Fruit fly (Drosophila melanogaster) whole organism, embryonic: Measurements from ENCODE around the gene fig.

Source experiments
- B-H2 ChIP-seq: fragments of 200-800 bp; sonication (Bioruptor generic); optimal IDR thresholded peaks from 2 replicates; lab custom pipeline; 2018; ENCODE audit warnings: missing biosample characterization, mild to moderate bottlenecking, missing genetic modification characterization
- Bdp1 ChIP-seq: fragments of 200-800 bp; sonication (Bioruptor generic); optimal IDR thresholded peaks from 3 replicates; lab custom pipeline; 2016; ENCODE audit warnings: missing biosample characterization, missing genetic modification characterization
- CG10267 ChIP-seq: fragments of 200-800 bp; sonication (Bioruptor generic); optimal IDR thresholded peaks from 2 replicates; lab custom pipeline; 2018; ENCODE audit warnings: missing biosample characterization, mild to moderate bottlenecking, missing genetic modification characterization, moderate library complexity
- CG10654 ChIP-seq: fragments of 200-800 bp; sonication (Bioruptor generic); optimal IDR thresholded peaks from 2 replicates; lab custom pipeline; 2016; ENCODE audit warnings: missing biosample characterization, missing genetic modification characterization
- CG15479 ChIP-seq: fragments of 200-800 bp; sonication (Bioruptor generic); optimal IDR thresholded peaks from 3 replicates; lab custom pipeline; 2019; ENCODE audit warnings: missing biosample characterization, mild to moderate bottlenecking, missing genetic modification characterization, moderate library complexity
- CG15696 ChIP-seq: fragments of 200-800 bp; sonication (Bioruptor generic); optimal IDR thresholded peaks from 2 replicates; lab custom pipeline; 2019; ENCODE audit warnings: missing biosample characterization, mild to moderate bottlenecking, missing genetic modification characterization, moderate library complexity
- CG17568 ChIP-seq: fragments of 200-800 bp; sonication (Bioruptor generic); optimal IDR thresholded peaks from 2 replicates; lab custom pipeline; 2018; ENCODE audit warnings: missing biosample characterization, mild to moderate bottlenecking, missing genetic modification characterization, moderate library complexity
- CG1792 ChIP-seq: fragments of 200-800 bp; sonication (Bioruptor generic); optimal IDR thresholded peaks from 2 replicates; lab custom pipeline; 2016; ENCODE audit warnings: missing biosample characterization, missing genetic modification characterization
- CG18011 ChIP-seq: fragments of 200-800 bp; sonication (Bioruptor generic); optimal IDR thresholded peaks from 2 replicates; lab custom pipeline; 2017; ENCODE audit warnings: missing biosample characterization, missing genetic modification characterization, mild to moderate bottlenecking, moderate library complexity, missing genotype
- CG1832 ChIP-seq: fragments of 200-800 bp; sonication (Bioruptor generic); optimal IDR thresholded peaks from 2 replicates; lab custom pipeline; 2017; ENCODE audit warnings: missing biosample characterization, mild to moderate bottlenecking, missing genetic modification characterization, inconsistent platforms
- CG2202 ChIP-seq: fragments of 200-800 bp; sonication (Bioruptor generic); optimal IDR thresholded peaks from 2 replicates; lab custom pipeline; 2018; ENCODE audit warnings: missing biosample characterization, mild to moderate bottlenecking, missing genetic modification characterization
- CG31224 ChIP-seq: fragments of 200-800 bp; sonication (Bioruptor generic); IDR thresholded peaks from 2 replicates; pipeline ENCODE4 v1.3.6; 2022; ENCODE audit warnings: missing biosample characterization, missing genetic modification characterization
- CG32772 ChIP-seq: fragments of 200-800 bp; sonication (Bioruptor generic); IDR thresholded peaks from 2 replicates; pipeline ENCODE4 v1.3.6; 2022; ENCODE audit warnings: missing biosample characterization, missing genetic modification characterization
- CG33557 ChIP-seq: fragments of 200-800 bp; sonication (Bioruptor generic); optimal IDR thresholded peaks from 2 replicates; lab custom pipeline; 2019; ENCODE audit warnings: missing biosample characterization, mild to moderate bottlenecking, missing genetic modification characterization, moderate library complexity
- CG34224 ChIP-seq: fragments of 200-800 bp; sonication (Bioruptor generic); IDR thresholded peaks from 3 replicates; pipeline ENCODE4 v1.3.6; 2022; ENCODE audit warnings: missing biosample characterization, missing genetic modification characterization; ENCODE audit not compliant: partially characterized antibody
- CG3838 ChIP-seq: fragments of 200-800 bp; sonication (Bioruptor generic); optimal IDR thresholded peaks from 3 replicates; lab custom pipeline; 2016; ENCODE audit warnings: missing biosample characterization, missing genetic modification characterization
- CG6689 ChIP-seq: fragments of 200-800 bp; sonication (Bioruptor generic); IDR thresholded peaks from 2 replicates; pipeline ENCODE4 v1.3.6; 2022; ENCODE audit warnings: missing biosample characterization, missing genetic modification characterization
- CG7271 ChIP-seq: fragments of 200-800 bp; sonication (Bioruptor generic); optimal IDR thresholded peaks from 2 replicates; lab custom pipeline; 2018; ENCODE audit warnings: missing biosample characterization, mild to moderate bottlenecking, missing genetic modification characterization, moderate library complexity
- CG8281 ChIP-seq: fragments of 200-800 bp; sonication (Bioruptor generic); optimal IDR thresholded peaks from 2 replicates; lab custom pipeline; 2018; ENCODE audit warnings: missing biosample characterization, mild to moderate bottlenecking, missing genetic modification characterization, moderate library complexity
- Dek ChIP-seq: fragments of 200-800 bp; sonication (Bioruptor generic); optimal IDR thresholded peaks from 3 replicates; lab custom pipeline; 2019; ENCODE audit warnings: missing biosample characterization, mild to moderate bottlenecking, missing genetic modification characterization, moderate library complexity
- HLHmδ ChIP-seq: fragments of 200-800 bp; sonication (Bioruptor generic); optimal IDR thresholded peaks from 2 replicates; lab custom pipeline; 2018; ENCODE audit warnings: missing biosample characterization, mild to moderate bottlenecking, missing genetic modification characterization, moderate library complexity
- MESR4 ChIP-seq: fragments of 200-800 bp; sonication (Bioruptor generic); optimal IDR thresholded peaks from 2 replicates; lab custom pipeline; 2018; ENCODE audit warnings: missing biosample characterization, mild to moderate bottlenecking, missing genetic modification characterization, moderate library complexity
- NFAT ChIP-seq: fragments of 200-800 bp; sonication (Bioruptor generic); IDR thresholded peaks from 2 replicates; pipeline ENCODE4 v1.3.6; 2022; ENCODE audit warnings: missing biosample characterization, missing genetic modification characterization
- NfI ChIP-seq: fragments of 200-800 bp; sonication (Bioruptor generic); optimal IDR thresholded peaks from 3 replicates; lab custom pipeline; 2018; ENCODE audit warnings: missing biosample characterization, mild to moderate bottlenecking, missing genetic modification characterization, moderate library complexity
- PHDP ChIP-seq: fragments of 200-800 bp; sonication (Bioruptor generic); optimal IDR thresholded peaks from 3 replicates; lab custom pipeline; 2018; ENCODE audit warnings: missing biosample characterization, mild to moderate bottlenecking, missing genetic modification characterization, moderate library complexity
- Side ChIP-seq: fragments of 200-800 bp; sonication (Bioruptor generic); optimal IDR thresholded peaks from 2 replicates; lab custom pipeline; 2016; ENCODE audit warnings: missing biosample characterization, missing genetic modification characterization
- Ssrp ChIP-seq: fragments of 200-800 bp; sonication (Bioruptor generic); optimal IDR thresholded peaks from 2 replicates; lab custom pipeline; 2018; ENCODE audit warnings: missing biosample characterization, mild to moderate bottlenecking, missing genetic modification characterization, moderate library complexity
- TFAM ChIP-seq: fragments of 200-800 bp; sonication (Bioruptor generic); optimal IDR thresholded peaks from 2 replicates; lab custom pipeline; 2017; ENCODE audit warnings: missing biosample characterization, missing genetic modification characterization, inconsistent platforms
- Tbp ChIP-seq: fragments of >200 bp; optimal IDR thresholded peaks from 2 replicates; lab custom pipeline; 2018; ENCODE audit warnings: missing biosample characterization, missing genetic modification characterization
- Xrp1 ChIP-seq: fragments of 200-800 bp; sonication (Bioruptor generic); IDR thresholded peaks from 2 replicates; pipeline ENCODE4 v1.3.6; 2022; ENCODE audit warnings: missing biosample characterization, missing genetic modification characterization
- ato ChIP-seq: fragments of 200-800 bp; sonication (Bioruptor generic); IDR thresholded peaks from 2 replicates; pipeline ENCODE4 v1.3.6; 2022; ENCODE audit warnings: missing biosample characterization, missing genetic modification characterization; ENCODE audit not compliant: partially characterized antibody
- chm ChIP-seq: fragments of 200-800 bp; sonication (Bioruptor generic); IDR thresholded peaks from 2 replicates; pipeline ENCODE4 v1.3.6; 2022; ENCODE audit warnings: missing biosample characterization, missing genetic modification characterization
- ci ChIP-seq: fragments of 200-800 bp; sonication (Bioruptor generic); IDR thresholded peaks from 3 replicates; pipeline ENCODE4 v1.3.6; 2022; ENCODE audit warnings: missing biosample characterization, missing genetic modification characterization
- dimm ChIP-seq: fragments of 200-800 bp; sonication (Bioruptor generic); IDR thresholded peaks from 2 replicates; pipeline ENCODE4 v1.3.6; 2022; ENCODE audit warnings: missing biosample characterization, missing genetic modification characterization
- disco-r ChIP-seq: fragments of 200-800 bp; sonication (Bioruptor generic); optimal IDR thresholded peaks from 2 replicates; lab custom pipeline; 2016; ENCODE audit warnings: missing biosample characterization, missing genetic modification characterization
- en ChIP-seq: fragments of 200-800 bp; sonication (Bioruptor generic); optimal IDR thresholded peaks from 2 replicates; lab custom pipeline; 2016; ENCODE audit warnings: missing biosample characterization, missing genetic modification characterization
- ewg ChIP-seq: fragments of 200-800 bp; sonication (Bioruptor generic); optimal IDR thresholded peaks from 3 replicates; lab custom pipeline; 2017; ENCODE audit warnings: mild to moderate bottlenecking, missing biosample characterization, missing genetic modification reagents, missing genetic modification characterization
- gem ChIP-seq: fragments of 200-800 bp; sonication (Bioruptor generic); optimal IDR thresholded peaks from 2 replicates; lab custom pipeline; 2019; ENCODE audit warnings: missing biosample characterization, mild to moderate bottlenecking, missing genetic modification characterization, moderate library complexity
- gsb-n ChIP-seq: fragments of 200-800 bp; sonication (Bioruptor generic); optimal IDR thresholded peaks from 3 replicates; lab custom pipeline; 2018; ENCODE audit warnings: missing biosample characterization, mild to moderate bottlenecking, missing genetic modification characterization
- hb ChIP-seq: fragments of 200-800 bp; sonication (Bioruptor generic); IDR thresholded peaks from 3 replicates; pipeline ENCODE4 v1.3.6; 2022; ENCODE audit warnings: missing biosample characterization, missing genetic modification characterization; ENCODE audit not compliant: partially characterized antibody
- her ChIP-seq: fragments of 200-800 bp; sonication (Bioruptor generic); optimal IDR thresholded peaks from 2 replicates; lab custom pipeline; 2016; ENCODE audit warnings: missing biosample characterization, missing genetic modification characterization
- lilli ChIP-seq: fragments of 200-800 bp; sonication (Bioruptor generic); optimal IDR thresholded peaks from 3 replicates; lab custom pipeline; 2016; ENCODE audit warnings: missing biosample characterization, missing genetic modification characterization
- maf-S ChIP-seq: fragments of 200-800 bp; sonication (Bioruptor generic); optimal IDR thresholded peaks from 2 replicates; lab custom pipeline; 2016; ENCODE audit warnings: missing biosample characterization, missing genetic modification characterization
- peb ChIP-seq: fragments of 200-800 bp; sonication (Bioruptor generic); IDR thresholded peaks from 2 replicates; pipeline ENCODE4 v1.3.6; 2022; ENCODE audit warnings: missing biosample characterization, missing genetic modification characterization
- phol ChIP-seq: fragments of 200-800 bp; sonication (Bioruptor generic); optimal IDR thresholded peaks from 3 replicates; lab custom pipeline; 2018; ENCODE audit warnings: missing biosample characterization, mild to moderate bottlenecking, missing genetic modification characterization, moderate library complexity
- pum ChIP-seq: fragments of 200-800 bp; sonication (Bioruptor generic); optimal IDR thresholded peaks from 2 replicates; lab custom pipeline; 2016; ENCODE audit warnings: missing biosample characterization, missing genetic modification characterization
- row ChIP-seq: fragments of 200-800 bp; sonication (Bioruptor generic); IDR thresholded peaks from 3 replicates; pipeline ENCODE4 v1.3.6; 2022; ENCODE audit warnings: missing biosample characterization, missing genetic modification characterization
- tin ChIP-seq: fragments of 200-800 bp; sonication (Bioruptor generic); optimal IDR thresholded peaks from 3 replicates; lab custom pipeline; 2016; ENCODE audit warnings: missing biosample characterization, missing genetic modification characterization
- wor ChIP-seq: fragments of 200-800 bp; sonication (Bioruptor generic); IDR thresholded peaks from 2 replicates; pipeline ENCODE4 v1.3.6; 2022; ENCODE audit warnings: missing biosample characterization, missing genetic modification characterization
- zfh1 ChIP-seq: fragments of 200-800 bp; sonication (Bioruptor generic); IDR thresholded peaks from 3 replicates; pipeline ENCODE4 v1.3.6; 2022; ENCODE audit warnings: missing biosample characterization, missing genetic modification characterization

fig gene

DNA sequence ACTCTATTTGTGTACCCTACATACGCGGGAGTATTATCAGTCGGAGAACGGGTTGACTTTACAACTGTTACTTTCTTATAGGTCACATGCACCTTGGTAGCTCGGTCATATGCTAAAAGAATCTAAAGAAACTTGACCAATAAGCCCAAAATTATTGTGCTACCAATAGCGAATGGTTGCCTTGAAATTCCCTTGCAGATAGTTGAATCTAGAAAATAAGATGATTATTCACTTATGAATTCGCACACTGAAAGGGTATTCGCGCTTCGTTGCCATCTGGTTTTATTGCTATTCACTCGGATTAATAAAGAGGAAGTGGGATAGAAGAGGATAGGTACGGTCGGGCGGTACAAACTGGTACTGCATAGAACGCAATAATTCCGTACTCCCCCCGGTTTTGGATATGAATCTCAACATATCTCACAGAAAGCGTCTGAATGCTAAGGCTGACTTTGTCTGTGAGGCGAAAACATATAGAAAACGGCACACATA, 6.4 kb downstream of the fig start (continued):
- TF ChIP-seq tin (GFP tag; lab: Kevin White, UChicago) = peak; percentile 68
- peak; percentile 74 for TF ChIP-seq PHDP (tag; lab: Kevin White, UChicago)
- TF ChIP-seq Bdp1 = peak; percentile 54
- peak; percentile 64; the same call in 1 of the 2 replicates for TF ChIP-seq CG31224 (GFP tag; lab: Robert Waterston, UW)
- TF ChIP-seq Dek (tag; lab: Kevin White, UChicago) = peak; percentile 71
- TF ChIP-seq ato (GFP tag; lab: Robert Waterston, UW) = no peak
- peak; percentile 48 for TF ChIP-seq disco-r (GFP tag; lab: Kevin White, UChicago)
- TF ChIP-seq TFAM = no peak
- peak; percentile 62 for TF ChIP-seq Xrp1 (GFP tag; lab: Robert Waterston, UW)
- TF ChIP-seq gem = peak; percentile 84
- TF ChIP-seq CG3838 = no peak
- TF ChIP-seq CG2202 = no peak
- TF ChIP-seq CG8281 = peak; percentile 59
- no peak for TF ChIP-seq CG15479 (GFP tag; lab: Kevin White, UChicago)
- TF ChIP-seq NfI = peak; percentile 77
- no peak for TF ChIP-seq Tbp (GFP tag; lab: Kevin White, UChicago)
- TF ChIP-seq B-H2 (GFP tag; lab: Kevin White, UChicago) = peak; percentile 64
- TF ChIP-seq hb (GFP tag; lab: Robert Waterston, UW) = no peak
- TF ChIP-seq phol = peak; percentile 67
- TF ChIP-seq row (GFP tag; lab: Robert Waterston, UW) = peak; percentile 94
- TF ChIP-seq CG32772 (GFP tag; lab: Robert Waterston, UW) = peak; percentile 57
- TF ChIP-seq CG17568 = no peak
- peak; percentile 47 for TF ChIP-seq CG15696 (tag; lab: Kevin White, UChicago)
- TF ChIP-seq CG10267 = no peak
- TF ChIP-seq NFAT = no peak
- peak; percentile 53; the same call in 1 of the 2 replicates for TF ChIP-seq chm
- peak; percentile 25 for TF ChIP-seq CG18011 (GFP tag; lab: Kevin White, UChicago)
- no peak for TF ChIP-seq MESR4 (GFP tag; lab: Kevin White, UChicago)
- peak; percentile 34 for TF ChIP-seq Side (GFP tag; lab: Kevin White, UChicago)
- TF ChIP-seq lilli (GFP tag; lab: Kevin White, UChicago) = peak; percentile 90
- peak; percentile 67 for TF ChIP-seq pum (GFP tag; lab: Kevin White, UChicago)
- no peak for TF ChIP-seq CG33557
- TF ChIP-seq CG1792 = peak; percentile 53
- peak; percentile 52; the same call in 1 of the 2 replicates for TF ChIP-seq peb (GFP tag; lab: Robert Waterston, UW)
- no peak for TF ChIP-seq CG34224 (GFP tag; lab: Robert Waterston, UW)
- TF ChIP-seq gsb-n (tag; lab: Kevin White, UChicago) = no peak
- peak; percentile 68; the same call in 1 of the 2 replicates for TF ChIP-seq wor
- TF ChIP-seq ci (GFP tag; lab: Robert Waterston, UW) = peak; percentile 59
- TF ChIP-seq CG10654 = peak; percentile 38
- peak; percentile 73 for TF ChIP-seq Ssrp (tag; lab: Kevin White, UChicago)
- TF ChIP-seq HLHmδ = no peak
- peak; percentile 58 for TF ChIP-seq CG6689 (GFP tag; lab: Robert Waterston, UW)
- no peak for TF ChIP-seq CG7271 (tag; lab: Kevin White, UChicago)
- TF ChIP-seq her = peak; percentile 58
- peak; percentile 71 for TF ChIP-seq maf-S (GFP tag; lab: Kevin White, UChicago)
- TF ChIP-seq en (GFP tag; lab: Kevin White, UChicago) = no peak
- peak; percentile 33 for TF ChIP-seq ewg (GFP tag; lab: Kevin White, UChicago)
- no peak for TF ChIP-seq CG1832
- TF ChIP-seq zfh1 (GFP tag; lab: Robert Waterston, UW) = peak; percentile 68; the same call in 2 of the 3 replicates
- no peak for TF ChIP-seq dimm (GFP tag; lab: Robert Waterston, UW)
